Worm (Caenorhabditis elegans) whole organism, L4 larva: ENCODE data around the gene Y62H9A.16.

Experiments used
- F10B5.3 ChIP-seq: sonication (generic microtip); optimal IDR thresholded peaks from 2 replicates; lab custom pipeline; 2016; ENCODE audit warnings: mild to moderate bottlenecking, missing genetic modification characterization, missing compliant biosample characterization
- daf-19 ChIP-seq: fragments of 200-800 bp; sonication (Bioruptor generic); conservative IDR thresholded peaks from 2 replicates; pipeline ENCODE4 v1.3.6; 2022; ENCODE audit warnings: missing genetic modification characterization, missing compliant biosample characterization
- dpl-1 ChIP-seq: fragments of 150-350 bp; optimal IDR thresholded peaks from 2 replicates; lab custom pipeline; 2014; ENCODE audit warnings: missing biosample characterization, missing genetic modification reagents, missing genetic modification characterization
- egl-27 ChIP-seq: sonication (generic microtip); optimal IDR thresholded peaks from 3 replicates; lab custom pipeline; 2017; ENCODE audit warnings: missing biosample characterization, missing genetic modification reagents, missing genetic modification characterization
- lin-13 ChIP-seq: fragments of 150-350 bp; optimal IDR thresholded peaks from 2 replicates; lab custom pipeline; 2014; ENCODE audit warnings: missing biosample characterization, missing genetic modification reagents, missing genetic modification characterization
- lsy-2 ChIP-seq, 2 experiments: fragments of 150-350 bp in 1 of 2; sonication (generic microtip) in 1 of 2; optimal IDR thresholded peaks; 2 replicates each; lab custom pipeline; 2014 to 2017; ENCODE audit warnings: missing biosample characterization in 2 of 2, missing genetic modification characterization in 2 of 2
- mxl-2 ChIP-seq: fragments of 200-800 bp; sonication (Bioruptor generic); conservative IDR thresholded peaks from 2 replicates; pipeline ENCODE4 v1.3.6; 2022; ENCODE audit warnings: missing genetic modification reagents, missing genetic modification characterization, missing compliant biosample characterization
- nhr-76 ChIP-seq: fragments of 150-350 bp; optimal IDR thresholded peaks from 2 replicates; lab custom pipeline; 2014; ENCODE audit warnings: missing biosample characterization, missing genetic modification characterization
- rbr-2 ChIP-seq: sonication (generic microtip); optimal IDR thresholded peaks from 2 replicates; lab custom pipeline; 2016; ENCODE audit warnings: missing genotype, missing genetic modification characterization, missing compliant biosample characterization
- sdz-12 ChIP-seq: fragments of 200-800 bp; sonication (Bioruptor generic); optimal IDR thresholded peaks from 2 replicates; lab custom pipeline; 2018; ENCODE audit warnings: mild to moderate bottlenecking, missing genetic modification characterization, missing compliant biosample characterization
- skn-1 ChIP-seq: fragments of 150-350 bp; optimal IDR thresholded peaks from 2 replicates; lab custom pipeline; 2014; ENCODE audit warnings: missing biosample characterization, missing genetic modification characterization
- unc-130 ChIP-seq: sonication (generic microtip); optimal IDR thresholded peaks from 2 replicates; lab custom pipeline; 2016; ENCODE audit warnings: missing genetic modification reagents, missing genetic modification characterization, missing compliant biosample characterization
- unc-39 ChIP-seq: sonication (generic microtip); optimal IDR thresholded peaks from 2 replicates; lab custom pipeline; 2017; ENCODE audit warnings: missing biosample characterization, missing genetic modification characterization
- unc-62 ChIP-seq, 3 experiments: fragments of 150-350 bp in 1 of 3; sonication (generic microtip); optimal IDR thresholded peaks in 2 of 3; peaks in 1 of 3; 1 replicate in 1 of 3; 2 replicates in 2 of 3; lab custom pipeline; 2014 to 2017; ENCODE audit warnings: missing biosample characterization in 3 of 3, missing genetic modification characterization in 3 of 3, missing genetic modification reagents in 3 of 3, missing genotype in 1 of 3

ce11 chrX:11931559-11931958 is 13.5 kb downstream of the Y62H9A.16 start, which contains the start of gene dot-1.4:
- no peak for TF ChIP-seq F10B5.3 (tag; lab: Kevin White, UChicago)
- TF ChIP-seq egl-27 = no peak
- TF ChIP-seq lin-13 (GFP tag; lab: Kevin White, UChicago) = no peak
- TF ChIP-seq skn-1 (tag; lab: Kevin White, UChicago) = no peak
- TF ChIP-seq rbr-2 (tag; lab: Kevin White, UChicago) = no peak
- TF ChIP-seq nhr-76 (tag; lab: Kevin White, UChicago) = no peak
- no peak for TF ChIP-seq unc-62 (GFP tag; optimal IDR thresholded peaks at IDR 0.05 in 1 of 2; lab: Kevin White, UChicago)
- TF ChIP-seq unc-62 (tag; optimal IDR thresholded peaks at IDR 0.05; lab: Kevin White, UChicago) = no peak
- TF ChIP-seq lsy-2 (tag; optimal IDR thresholded peaks at IDR 0.05; lab: Kevin White, UChicago) = no peak
- TF ChIP-seq unc-130 (GFP tag; lab: Kevin White, UChicago) = no peak
- no peak for TF ChIP-seq dpl-1 (GFP tag; lab: Kevin White, UChicago)
- no peak for TF ChIP-seq daf-19 (GFP tag; lab: Robert Waterston, UW)
- no peak for TF ChIP-seq sdz-12 (GFP tag; lab: Kevin White, UChicago)
- TF ChIP-seq mxl-2 (GFP tag; lab: Robert Waterston, UW) = no peak
- no peak for TF ChIP-seq unc-39 (tag; lab: Kevin White, UChicago)
